Fruit fly (Drosophila melanogaster) ovary, adult (tissue): ENCODE measurements around the gene CG42830.

ENCODE experiments used
- CG17801 ChIP-seq: fragments of 200-800 bp; optimal IDR thresholded peaks from 2 replicates; lab custom pipeline; 2019; ENCODE audit warnings: missing biosample characterization, mild to moderate bottlenecking, missing genetic modification characterization, moderate library complexity; ENCODE audit not compliant: partially characterized antibody

The CG42830 gene

dm6 chr2L:17812572-17812971 lies at the start of gene CG42830:
TSS of gene CG42830 (minus strand) at chr2L:17812672.
- no peak for TF ChIP-seq CG17801 (GFP tag; lab: Kevin White, UChicago)

DNA sequence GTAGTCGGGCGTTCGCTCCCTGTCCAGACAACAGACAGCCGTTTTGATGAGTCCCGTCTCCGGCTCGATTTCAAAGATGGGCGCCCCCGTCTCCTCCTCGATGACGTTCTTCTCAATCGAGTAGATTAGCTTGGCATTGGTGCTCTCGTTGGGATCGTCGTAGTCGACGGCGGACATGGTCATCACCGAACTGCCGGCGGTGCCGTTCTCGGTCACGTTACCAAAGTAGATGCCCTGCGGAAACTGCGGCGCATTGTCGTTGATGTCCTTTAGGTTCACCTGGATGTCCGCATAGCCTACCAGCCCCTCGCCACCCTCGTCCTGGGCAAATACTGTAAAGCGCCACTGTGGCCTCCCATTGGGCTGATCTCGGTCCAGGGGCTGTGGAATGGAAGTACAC lies 9.4 kb downstream of the CG42830 start:
- no peak for TF ChIP-seq CG17801 (GFP tag; lab: Kevin White, UChicago)

DNA sequence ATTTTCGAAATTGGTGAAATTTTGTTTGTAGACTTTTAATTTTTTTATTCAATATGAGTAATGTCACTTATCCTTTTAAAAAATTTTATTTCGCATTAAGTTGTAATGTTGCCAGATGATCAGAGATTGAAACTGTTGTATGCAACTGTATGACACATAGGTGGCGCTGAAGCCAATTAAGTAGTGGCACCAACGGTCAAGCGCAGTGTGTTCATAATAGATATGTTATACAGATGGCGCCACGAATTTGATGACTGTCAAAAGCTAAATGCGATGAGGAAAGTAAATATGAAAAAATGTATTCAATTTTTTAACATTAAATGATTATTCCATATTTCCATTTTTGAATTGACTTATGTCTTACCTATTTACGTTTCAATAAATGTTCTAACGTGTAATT lies 27.8 kb downstream of the CG42830 start:
- no peak for TF ChIP-seq CG17801 (GFP tag; lab: Kevin White, UChicago)

DNA sequence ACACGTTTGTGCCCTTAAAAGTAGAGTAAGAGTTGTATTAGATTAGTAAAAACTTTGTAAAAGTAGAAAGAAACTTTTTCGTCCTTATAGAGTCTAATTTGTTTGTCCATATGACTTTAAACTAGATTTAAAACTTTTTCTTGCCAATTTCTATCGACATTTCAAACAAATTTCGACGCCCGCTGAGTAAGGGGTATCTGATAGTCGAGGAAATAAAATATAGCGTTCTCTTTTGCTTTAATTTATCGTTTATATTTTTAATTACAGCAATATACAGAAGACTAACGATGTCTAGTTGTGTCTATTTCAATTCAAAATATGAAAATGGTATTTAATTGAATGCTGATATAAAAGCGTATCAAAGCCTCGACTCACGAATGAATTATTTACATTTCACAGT lies 29.0 kb downstream of the CG42830 start:
- no peak for TF ChIP-seq CG17801 (GFP tag; lab: Kevin White, UChicago)

DNA sequence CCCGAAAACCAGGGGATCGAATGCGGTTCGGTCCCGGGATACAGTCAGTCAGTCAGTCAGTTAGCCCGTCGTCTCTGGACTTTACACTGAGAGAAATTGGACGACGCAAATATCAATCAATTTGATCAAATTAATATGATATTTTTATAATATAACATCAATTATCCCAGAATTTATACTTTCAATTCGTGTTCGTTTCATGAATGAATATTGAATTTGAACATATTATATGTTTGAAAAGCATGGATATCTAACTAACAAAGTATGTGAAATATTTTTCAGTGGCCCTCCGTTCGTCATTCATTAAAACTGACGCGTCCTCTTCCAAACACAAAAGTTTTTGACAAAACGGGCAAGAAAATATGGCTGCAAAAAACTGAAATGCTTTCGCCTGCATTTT lies 30.5 kb downstream of the CG42830 start:
- no peak for TF ChIP-seq CG17801 (GFP tag; lab: Kevin White, UChicago)

- TF ChIP-seq CG17801 (GFP tag; lab: Kevin White, UChicago): no peak
These were observed 34.1 kb downstream of the CG42830 start, which contains the start of gene CadN for dm6 chr2L:17778287-17778762. TSS of gene CadN (minus strand) at chr2L:17778340.

- TF ChIP-seq CG17801 (GFP tag; lab: Kevin White, UChicago): no peak
These were observed 35.0 kb downstream of the CG42830 start for dm6 chr2L:17777425-17777824.

DNA sequence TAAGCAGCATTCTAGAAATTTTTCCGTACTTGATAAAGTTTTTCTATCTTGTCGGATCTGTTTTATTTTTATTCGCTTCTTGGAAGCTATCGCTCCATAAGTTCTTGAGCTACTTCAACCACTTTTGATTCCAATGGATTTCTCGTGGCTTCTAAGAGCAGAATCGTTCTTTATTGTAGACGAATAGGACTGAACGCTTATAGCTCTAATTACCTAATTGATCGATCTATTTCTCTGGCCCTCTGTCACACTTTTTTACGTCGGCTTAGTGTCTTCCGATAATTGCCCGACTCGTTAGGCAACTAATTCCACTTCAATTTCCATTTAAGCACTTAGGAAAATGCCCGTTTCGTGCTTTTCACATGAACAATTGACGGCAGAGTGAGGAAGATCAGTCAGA lies 41.7 kb downstream of the CG42830 start:
- TF ChIP-seq CG17801 (GFP tag; lab: Kevin White, UChicago): no peak

- TF ChIP-seq CG17801 (GFP tag; lab: Kevin White, UChicago): no peak
These were observed 42.4 kb downstream of the CG42830 start for dm6 chr2L:17770121-17770520.

dm6 chr2L:17768580-17768979 lies 43.9 kb downstream of the CG42830 start:
- TF ChIP-seq CG17801 (GFP tag; lab: Kevin White, UChicago): no peak

- TF ChIP-seq CG17801 (GFP tag; lab: Kevin White, UChicago): no peak
These were observed 49.3 kb downstream of the CG42830 start for dm6 chr2L:17763173-17763572.
